Worm (Caenorhabditis elegans) whole organism, midembryonic: ENCODE data around the gene cut-6.

Experiments
- cog-1 ChIP-seq: sonication (generic microtip); optimal IDR thresholded peaks from 2 replicates; lab custom pipeline; 2016; ENCODE audit warnings: missing genetic modification characterization, missing compliant biosample characterization
- flt-1 ChIP-seq: fragments of 200-800 bp; sonication (Bioruptor generic); IDR thresholded peaks from 2 replicates; pipeline ENCODE4 v1.3.6; 2022; ENCODE audit warnings: missing genetic modification characterization, missing compliant biosample characterization
- tab-1 ChIP-seq: fragments of 200-800 bp; sonication (Bioruptor generic); IDR thresholded peaks from 2 replicates; pipeline ENCODE4 v1.3.6; 2022; ENCODE audit warnings: missing genetic modification characterization, missing compliant biosample characterization
- ztf-23 ChIP-seq: fragments of 200-800 bp; sonication (Bioruptor generic); IDR thresholded peaks from 2 replicates; pipeline ENCODE4 v1.3.6; 2022; ENCODE audit warnings: missing genetic modification reagents, missing genetic modification characterization, missing compliant biosample characterization

DNA sequence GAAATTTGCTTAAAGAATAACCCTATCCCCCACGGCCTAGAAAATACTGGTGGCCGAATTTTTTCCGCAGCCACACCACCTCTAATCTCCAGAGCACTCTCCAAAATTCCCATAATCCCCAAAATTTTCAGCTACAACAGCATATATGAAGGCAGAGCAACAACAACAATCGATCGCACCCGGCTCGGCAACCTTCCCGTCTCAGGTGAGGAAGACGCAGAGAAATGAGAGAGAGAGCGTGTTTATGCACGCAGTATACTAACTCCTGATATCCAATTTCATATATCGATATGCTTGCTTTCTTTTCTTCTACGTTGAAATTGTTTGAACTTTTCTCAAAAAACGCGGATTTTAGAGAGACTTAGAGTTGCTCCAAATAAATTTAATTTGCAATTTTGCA, 4.9 kb upstream of the cut-6 start:
- TF ChIP-seq flt-1 (GFP tag; lab: Robert Waterston, UW) (no peak), tab-1 (no peak), ztf-23 (GFP tag; lab: Robert Waterston, UW) (no peak), cog-1 (no peak)
